Fruit fly (Drosophila melanogaster): ENCODE results near the gene CG14321.

CG14321 gene

DNA sequence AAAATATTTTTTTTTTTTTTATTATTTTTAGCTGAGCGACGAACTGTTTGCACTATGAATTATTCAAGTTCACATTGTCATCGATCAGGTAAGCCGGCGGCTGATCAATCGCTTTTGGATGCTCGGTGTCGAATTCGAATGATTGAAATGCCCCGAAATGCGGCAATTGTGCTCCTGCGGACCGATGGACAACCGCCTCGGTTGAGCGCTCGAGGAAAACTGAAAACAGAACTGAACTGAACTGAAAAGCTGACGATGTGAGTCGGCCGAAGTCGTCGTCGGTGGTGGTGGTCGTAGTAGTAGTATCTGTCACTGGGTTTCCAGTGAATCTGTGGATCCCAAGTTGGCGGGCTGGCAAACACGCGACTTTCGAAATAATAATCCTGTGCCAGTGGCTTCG, 28.9 kb downstream of the CG14321 start:
- TF ChIP-seq CG32532 (GFP tag; IDR thresholded peaks at IDR 0.05) (no peak), Med (GFP tag) (peak; percentile 65), Jarid2 (GFP tag; optimal IDR thresholded peaks at IDR 0.05) (peak; percentile 33), Deaf1 (tag; optimal IDR thresholded peaks at IDR 0.05) (peak; percentile 86), CG15601 (tag; optimal IDR thresholded peaks at IDR 0.05) (no peak), toy (GFP tag; IDR thresholded peaks at IDR 0.05) (no peak)

DNA sequence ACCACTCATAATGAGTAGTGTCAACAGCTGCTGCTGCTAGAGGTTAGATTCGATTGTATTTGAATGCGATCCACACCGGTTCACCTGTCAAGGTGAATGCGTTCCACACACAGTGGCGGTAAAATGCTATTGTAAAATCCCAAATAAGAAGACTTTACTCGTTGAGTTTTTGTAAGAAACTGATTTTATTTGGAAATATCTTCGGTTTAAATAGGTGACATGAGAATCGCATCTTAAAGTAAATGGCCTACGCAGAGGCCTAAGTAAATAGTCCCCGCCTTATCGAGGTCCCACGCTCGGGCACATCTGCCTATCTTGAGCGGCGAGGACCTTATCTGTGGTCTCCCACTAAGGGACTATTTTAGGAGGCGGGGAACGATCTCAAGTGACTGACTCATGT, 29.7 kb downstream of the CG14321 start, which contains the start of gene TyrR:
Gene TyrR, minus strand, starts transcription at position 101 of the 400 bp plus-strand sequence.
- peak; percentile 24 for TF ChIP-seq Med (GFP tag)

DNA sequence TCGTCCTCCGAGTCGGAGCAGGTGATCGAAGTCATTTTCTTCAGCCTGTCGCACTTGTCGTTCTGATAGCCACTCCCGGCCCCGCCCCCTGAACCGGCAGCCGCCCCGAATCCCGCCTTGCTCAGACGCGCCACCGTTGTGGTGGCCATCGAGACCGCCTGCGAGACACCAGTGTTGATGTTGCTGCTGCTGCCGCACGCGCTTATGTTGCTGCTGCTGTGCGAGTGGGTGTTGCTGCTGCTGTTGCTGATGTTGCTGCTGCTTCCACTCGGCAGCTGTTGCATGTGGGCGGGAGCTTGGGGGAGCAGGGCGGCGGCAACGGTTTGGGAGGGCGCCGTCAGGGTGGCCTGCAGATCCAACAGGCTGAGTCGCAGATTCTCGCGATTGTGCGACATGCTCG, 40.5 kb downstream of the CG14321 start:
- TF ChIP-seq CG10209 (GFP tag; optimal IDR thresholded peaks at IDR 0.05) = no peak
- peak; percentile 64 for TF ChIP-seq Hr39 (optimal IDR thresholded peaks at IDR 0.05)
- no peak for TF ChIP-seq CG1024 (GFP tag; IDR thresholded peaks at IDR 0.05)
- 0 out of 3 replicates have a peak, but pooled peaks have one; percentile 11 for TF ChIP-seq sr (GFP tag; IDR thresholded peaks at IDR 0.05)
- no peak for TF ChIP-seq CG7357 (GFP tag; IDR thresholded peaks at IDR 0.05)

DNA sequence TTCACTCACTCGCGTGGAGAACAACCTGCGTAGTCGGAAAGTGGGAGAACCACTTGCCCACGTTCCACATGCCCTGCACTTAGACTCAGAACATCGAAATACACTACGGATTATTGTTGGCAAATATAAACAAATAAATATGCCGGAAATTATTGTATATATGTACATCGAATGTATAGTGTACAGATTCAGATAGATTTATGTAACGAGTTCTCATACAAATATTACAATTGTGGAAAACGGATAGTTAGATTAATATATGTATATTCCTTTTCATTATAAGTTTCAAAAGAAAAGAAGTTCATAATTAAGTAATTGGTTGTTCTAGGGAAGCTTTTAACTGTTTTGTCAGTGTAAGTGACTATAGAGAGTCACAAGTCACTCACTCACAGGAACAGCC, 41.1 kb downstream of the CG14321 start:
- TF ChIP-seq schlank (tag; optimal IDR thresholded peaks at IDR 0.05) (no peak), CG17568 (GFP tag; optimal IDR thresholded peaks at IDR 0.05) (no peak), Awh (GFP tag; IDR thresholded peaks at IDR 0.05) (no peak), Meics (GFP tag; optimal IDR thresholded peaks at IDR 0.05) (no peak), eve (GFP tag; optimal IDR thresholded peaks at IDR 0.05) (no peak), jumu (GFP tag; optimal IDR thresholded peaks at IDR 0.05) (no peak), CG11247 (GFP tag; IDR thresholded peaks at IDR 0.05) (no peak), bigmax (GFP tag; optimal IDR thresholded peaks at IDR 0.05) (no peak), Elba2 (GFP tag; optimal IDR thresholded peaks at IDR 0.05) (no peak), usp (GFP tag; optimal IDR thresholded peaks at IDR 0.05) (no peak), CG12391 (tag; optimal IDR thresholded peaks at IDR 0.05) (no peak), Taf1 (GFP tag; IDR thresholded peaks at IDR 0.05) (no peak), CG6654 (GFP tag; optimal IDR thresholded peaks at IDR 0.05) (no peak), Hsf (GFP tag; optimal IDR thresholded peaks at IDR 0.05) (no peak), fd3F (GFP tag; optimal IDR thresholded peaks at IDR 0.05) (no peak), mirr (GFP tag; optimal IDR thresholded peaks at IDR 0.05) (no peak), kni (GFP tag; optimal IDR thresholded peaks at IDR 0.05) (no peak), fd102C (GFP tag; optimal IDR thresholded peaks at IDR 0.05) (no peak), Hr51 (GFP tag; optimal IDR thresholded peaks at IDR 0.05) (no peak)

DNA sequence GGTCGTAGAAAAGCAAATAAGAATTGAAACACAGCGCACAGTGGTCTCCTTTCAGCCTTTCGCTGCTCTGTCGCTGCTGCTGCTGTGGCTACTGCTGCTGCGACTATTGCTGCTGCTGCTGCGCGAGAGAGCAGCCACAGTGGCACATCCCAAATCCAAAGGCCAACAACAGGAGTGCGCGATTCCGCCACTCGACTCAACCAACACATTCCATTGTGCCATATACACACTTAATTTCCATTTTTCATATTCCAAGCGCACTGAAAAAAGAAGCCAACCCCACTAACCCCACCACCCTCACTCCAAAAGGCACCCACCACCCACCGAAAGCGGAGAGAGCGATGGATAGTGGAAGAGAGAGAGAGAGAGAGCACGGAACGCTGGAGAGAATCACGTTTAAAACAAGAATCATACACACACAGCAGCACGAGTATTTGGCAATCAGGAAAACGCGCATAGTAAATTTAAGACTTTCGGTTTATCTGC, 42.7 kb downstream of the CG14321 start:
- TF ChIP-seq lilli (GFP tag; optimal IDR thresholded peaks at IDR 0.05) (no peak), cwo (GFP tag; optimal IDR thresholded peaks at IDR 0.05) (peak; percentile 43), Bdp1 (GFP tag; optimal IDR thresholded peaks at IDR 0.05) (no peak), CG18599 (GFP tag; optimal IDR thresholded peaks at IDR 0.05) (peak; percentile 13), Side (GFP tag; optimal IDR thresholded peaks at IDR 0.05) (no peak), pfk (GFP tag; optimal IDR thresholded peaks at IDR 0.05) (peak; percentile 64), ftz-f1 (GFP tag; optimal IDR thresholded peaks at IDR 0.05) (no peak), prd (optimal IDR thresholded peaks at IDR 0.05) (no peak), prd (GFP tag; IDR thresholded peaks at IDR 0.05) (no peak), CG3847 (GFP tag; IDR thresholded peaks at IDR 0.05) (no peak), Hmx (GFP tag; optimal IDR thresholded peaks at IDR 0.05) (no peak), Aef1 (GFP tag; IDR thresholded peaks at IDR 0.05) (no peak), Dfd (GFP tag; optimal IDR thresholded peaks at IDR 0.05) (no peak), CG34422 (GFP tag; IDR thresholded peaks at IDR 0.05) (0 out of 3 replicates have a peak, but pooled peaks have one; percentile 12), Rfx (GFP tag; IDR thresholded peaks at IDR 0.05) (peak; percentile 33; the same call in 1 of the 2 replicates), CG4617 (GFP tag; optimal IDR thresholded peaks at IDR 0.05; ENCODE audit: borderline replicate concordance) (no peak), CG11456 (GFP tag; IDR thresholded peaks at IDR 0.05) (no peak), CG6654 (GFP tag; optimal IDR thresholded peaks at IDR 0.05) (no peak)
